Fruit fly (Drosophila melanogaster) whole organism, pupa: ENCODE results near the gene ND-18.

ENCODE experiments used
- CG13204 ChIP-seq: fragments of 200-800 bp; sonication (Bioruptor generic); optimal IDR thresholded peaks from 2 replicates; lab custom pipeline; 2018; ENCODE audit warnings: missing biosample characterization, mild to moderate bottlenecking, missing genetic modification characterization, moderate library complexity
- CG14655 ChIP-seq: fragments of 200-800 bp; sonication (Bioruptor generic); optimal IDR thresholded peaks from 3 replicates; lab custom pipeline; 2017; ENCODE audit warnings: mild to moderate bottlenecking, missing biosample characterization, missing genetic modification reagents, missing genetic modification characterization
- CG8301 ChIP-seq: fragments of 200-800 bp; sonication (Bioruptor generic); optimal IDR thresholded peaks from 2 replicates; lab custom pipeline; 2018; ENCODE audit warnings: missing biosample characterization, mild to moderate bottlenecking, missing genetic modification characterization
- Ets98B ChIP-seq: fragments of 200-800 bp; sonication (Bioruptor generic); IDR thresholded peaks from 2 replicates; pipeline ENCODE4 v1.3.6; 2022; ENCODE audit warnings: missing biosample characterization, missing genetic modification characterization
- Pif1B ChIP-seq: fragments of 200-800 bp; sonication (Bioruptor generic); optimal IDR thresholded peaks from 3 replicates; lab custom pipeline; 2016; ENCODE audit warnings: missing biosample characterization, missing genetic modification characterization

- TF ChIP-seq CG8301 (no peak), CG14655 (no peak), Ets98B (GFP tag; lab: Robert Waterston, UW) (no peak), Pif1B (GFP tag; lab: Kevin White, UChicago) (no peak), CG13204 (no peak)
Measured at dm6 chrX:19531642-19532041, 39.4 kb downstream of the ND-18 start, which contains the start of gene CG12231.
